Worm (Caenorhabditis elegans): Measurements from ENCODE around the gene Y42H9AR.4.

ce11 chrIV:8091539-8091938 lies 20.5 kb downstream of the Y42H9AR.4 start:
- no peak for TF ChIP-seq elt-2 (tag; optimal IDR thresholded peaks at IDR 0.05)
- no peak for TF ChIP-seq nhr-23 (tag; optimal IDR thresholded peaks at IDR 0.05)
- TF ChIP-seq lin-15B (tag; optimal IDR thresholded peaks at IDR 0.05), result no peak
- no peak for TF ChIP-seq nhr-237 (tag; optimal IDR thresholded peaks at IDR 0.05)
- TF ChIP-seq unc-39 (tag; optimal IDR thresholded peaks at IDR 0.05), result no peak
- no peak for TF ChIP-seq nhr-11 (tag; optimal IDR thresholded peaks at IDR 0.05)
- no peak for TF ChIP-seq jun-1 (tag; optimal IDR thresholded peaks at IDR 0.05)
- no peak for TF ChIP-seq fos-1 (tag; optimal IDR thresholded peaks at IDR 0.05)
- no peak for TF ChIP-seq pha-4 (tag; optimal IDR thresholded peaks at IDR 0.05)
- no peak for TF ChIP-seq mml-1 (tag; optimal IDR thresholded peaks at IDR 0.05)

Data from whole organism, L3 larva.